Fruit fly (Drosophila melanogaster) whole organism, embryonic: ENCODE data around the gene CG18281.

ENCODE experiments used
- Adf1 ChIP-seq: fragments of 200-800 bp; sonication (Bioruptor generic); IDR thresholded peaks from 2 replicates; pipeline ENCODE4 v1.3.6; 2022; ENCODE audit warnings: missing biosample characterization, missing genetic modification characterization
- Atf3 ChIP-seq: fragments of 200-800 bp; sonication (Bioruptor generic); optimal IDR thresholded peaks from 3 replicates; lab custom pipeline; 2016; ENCODE audit warnings: missing biosample characterization, missing genetic modification characterization
- CG10147 ChIP-seq: fragments of 200-800 bp; sonication (Bioruptor generic); optimal IDR thresholded peaks from 2 replicates; lab custom pipeline; 2019; ENCODE audit warnings: missing biosample characterization, mild to moderate bottlenecking, missing genetic modification characterization, moderate library complexity
- CG10209 ChIP-seq: fragments of 200-800 bp; sonication (Bioruptor generic); optimal IDR thresholded peaks from 3 replicates; lab custom pipeline; 2017; ENCODE audit warnings: missing biosample characterization, mild to moderate bottlenecking, missing genetic modification characterization, missing genetic modification reagents
- CG10267 ChIP-seq: fragments of 200-800 bp; sonication (Bioruptor generic); optimal IDR thresholded peaks from 2 replicates; lab custom pipeline; 2018; ENCODE audit warnings: missing biosample characterization, mild to moderate bottlenecking, missing genetic modification characterization, moderate library complexity
- CG10431 ChIP-seq: fragments of 200-800 bp; sonication (Bioruptor generic); optimal IDR thresholded peaks from 3 replicates; lab custom pipeline; 2018; ENCODE audit warnings: missing biosample characterization, mild to moderate bottlenecking, missing genetic modification characterization
- CG11085 ChIP-seq: fragments of 200-800 bp; sonication (Bioruptor generic); IDR thresholded peaks from 2 replicates; pipeline ENCODE4 v1.3.6; 2022; ENCODE audit warnings: missing biosample characterization, missing genetic modification characterization
- CG11696 ChIP-seq: fragments of 200-800 bp; sonication (Bioruptor generic); IDR thresholded peaks from 2 replicates; pipeline ENCODE4 v1.3.6; 2022; ENCODE audit warnings: missing biosample characterization, missing genetic modification characterization
- CG12391 ChIP-seq: fragments of 200-800 bp; sonication (Bioruptor generic); optimal IDR thresholded peaks from 3 replicates; lab custom pipeline; 2018; ENCODE audit warnings: missing biosample characterization, mild to moderate bottlenecking, missing genetic modification characterization, moderate library complexity
- CG13296 ChIP-seq: fragments of 200-800 bp; sonication (Bioruptor generic); optimal IDR thresholded peaks from 3 replicates; lab custom pipeline; 2018; ENCODE audit warnings: missing biosample characterization, mild to moderate bottlenecking, missing genetic modification characterization
- CG15269 ChIP-seq: fragments of 200-800 bp; sonication (Bioruptor generic); optimal IDR thresholded peaks from 2 replicates; lab custom pipeline; 2018; ENCODE audit warnings: missing biosample characterization, mild to moderate bottlenecking, missing genetic modification characterization, moderate library complexity
- CG1603 ChIP-seq: fragments of 200-800 bp; sonication (Bioruptor generic); optimal IDR thresholded peaks from 2 replicates; lab custom pipeline; 2019; ENCODE audit warnings: missing biosample characterization, mild to moderate bottlenecking, missing genetic modification characterization, moderate library complexity
- CG17359 ChIP-seq: fragments of 200-800 bp; sonication (Bioruptor generic); optimal IDR thresholded peaks from 3 replicates; lab custom pipeline; 2018; ENCODE audit warnings: missing biosample characterization, mild to moderate bottlenecking, missing genetic modification characterization, moderate library complexity
- CG17829 ChIP-seq: fragments of 200-800 bp; optimal IDR thresholded peaks from 2 replicates; lab custom pipeline; 2019; ENCODE audit warnings: missing biosample characterization, mild to moderate bottlenecking, missing genetic modification characterization, moderate library complexity
- CG2120 ChIP-seq: fragments of 200-800 bp; sonication (Bioruptor generic); optimal IDR thresholded peaks from 3 replicates; lab custom pipeline; 2016; ENCODE audit warnings: missing biosample characterization, missing genetic modification characterization
- CG2678 ChIP-seq: fragments of 200-800 bp; sonication (Bioruptor generic); optimal IDR thresholded peaks from 3 replicates; lab custom pipeline; 2019; ENCODE audit warnings: missing biosample characterization, mild to moderate bottlenecking, missing genetic modification characterization, moderate library complexity
- CG2712 ChIP-seq: fragments of 200-800 bp; optimal IDR thresholded peaks from 3 replicates; lab custom pipeline; 2019; ENCODE audit warnings: missing biosample characterization, mild to moderate bottlenecking, missing genetic modification characterization, moderate library complexity
- CG32532 ChIP-seq: fragments of 200-800 bp; sonication (Bioruptor generic); IDR thresholded peaks from 2 replicates; pipeline ENCODE4 v1.3.6; 2022; ENCODE audit warnings: missing biosample characterization, missing genetic modification characterization
- CG3726 ChIP-seq: fragments of 200-800 bp; sonication (Bioruptor generic); IDR thresholded peaks from 3 replicates; pipeline ENCODE4, ENCODE4 v1.3.6; 2022; ENCODE audit warnings: missing biosample characterization, missing genetic modification characterization
- CG4424 ChIP-seq: fragments of 200-800 bp; sonication (Bioruptor generic); optimal IDR thresholded peaks from 3 replicates; lab custom pipeline; 2016; ENCODE audit warnings: missing biosample characterization, missing genetic modification characterization
- CG7786 ChIP-seq: fragments of 200-800 bp; sonication (Bioruptor generic); optimal IDR thresholded peaks from 2 replicates; lab custom pipeline; 2016; ENCODE audit warnings: missing biosample characterization, missing genetic modification characterization
- CG9437 ChIP-seq: fragments of 200-800 bp; sonication (Bioruptor generic); optimal IDR thresholded peaks from 2 replicates; lab custom pipeline; 2018; ENCODE audit warnings: missing biosample characterization, mild to moderate bottlenecking, missing genetic modification characterization
- Hand ChIP-seq: fragments of 200-800 bp; sonication (Bioruptor generic); optimal IDR thresholded peaks from 2 replicates; lab custom pipeline; 2017; ENCODE audit warnings: mild to moderate bottlenecking, missing biosample characterization, missing genetic modification reagents, missing genetic modification characterization
- Hr51 ChIP-seq, 2 experiments: fragments of 200-800 bp; sonication (Bioruptor generic); optimal IDR thresholded peaks; 2 replicates in 1 of 2; 3 replicates in 1 of 2; lab custom pipeline; 2016 to 2018; ENCODE audit warnings: missing biosample characterization in 2 of 2, missing genetic modification characterization in 2 of 2, mild to moderate bottlenecking in 1 of 2, moderate library complexity in 1 of 2
- Med ChIP-seq: fragments of 200-800 bp; sonication (Bioruptor generic); peaks from one replicate; lab custom pipeline; 2016; ENCODE audit warnings: missing biosample characterization, missing genetic modification characterization, mild to moderate bottlenecking, inconsistent platforms, moderate library complexity
- Meics ChIP-seq: fragments of 200-800 bp; sonication (Bioruptor generic); optimal IDR thresholded peaks from 2 replicates; lab custom pipeline; 2017; ENCODE audit warnings: missing biosample characterization, mild to moderate bottlenecking, missing genetic modification characterization
- Neu2 ChIP-seq: fragments of 200-800 bp; sonication (Bioruptor generic); optimal IDR thresholded peaks from 3 replicates; lab custom pipeline; 2016; ENCODE audit warnings: missing biosample characterization, missing genetic modification characterization, borderline replicate concordance
- Oli ChIP-seq: fragments of 200-800 bp; sonication (Bioruptor generic); optimal IDR thresholded peaks from 2 replicates; lab custom pipeline; 2018; ENCODE audit warnings: missing biosample characterization, mild to moderate bottlenecking, missing genetic modification characterization, moderate library complexity
- Optix ChIP-seq: fragments of 200-800 bp; sonication (Bioruptor generic); IDR thresholded peaks from 3 replicates; pipeline ENCODE4 v1.3.6; 2022; ENCODE audit warnings: missing biosample characterization, missing genetic modification characterization
- PHDP ChIP-seq: fragments of 200-800 bp; sonication (Bioruptor generic); optimal IDR thresholded peaks from 3 replicates; lab custom pipeline; 2018; ENCODE audit warnings: missing biosample characterization, mild to moderate bottlenecking, missing genetic modification characterization, moderate library complexity
- Pdp1 ChIP-seq, 2 experiments: fragments of 200-800 bp; sonication (Bioruptor generic); optimal IDR thresholded peaks; 3 replicates each; lab custom pipeline; 2016; ENCODE audit warnings: missing biosample characterization in 2 of 2, missing genetic modification characterization in 2 of 2, mild to moderate bottlenecking in 1 of 2, moderate library complexity in 1 of 2
- Ptx1 ChIP-seq: fragments of 200-800 bp; sonication (Bioruptor generic); IDR thresholded peaks from 2 replicates; pipeline ENCODE4 v1.3.6; 2022; ENCODE audit warnings: missing biosample characterization, missing genetic modification characterization
- Ssrp ChIP-seq: fragments of 200-800 bp; sonication (Bioruptor generic); optimal IDR thresholded peaks from 2 replicates; lab custom pipeline; 2018; ENCODE audit warnings: missing biosample characterization, mild to moderate bottlenecking, missing genetic modification characterization, moderate library complexity
- bcd ChIP-seq: fragments of 200-800 bp; sonication (Bioruptor generic); optimal IDR thresholded peaks from 2 replicates; lab custom pipeline; 2017; ENCODE audit warnings: missing biosample characterization, mild to moderate bottlenecking, missing genetic modification characterization
- caup ChIP-seq: fragments of 200-800 bp; sonication (Bioruptor generic); optimal IDR thresholded peaks from 3 replicates; lab custom pipeline; 2017; ENCODE audit warnings: missing biosample characterization, mild to moderate bottlenecking, missing genetic modification characterization, moderate library complexity; ENCODE audit not compliant: severe bottlenecking
- crp ChIP-seq, 2 experiments: fragments of 200-800 bp; sonication (Bioruptor generic); optimal IDR thresholded peaks; 2 replicates in 1 of 2; 3 replicates in 1 of 2; lab custom pipeline; 2017; ENCODE audit warnings: missing biosample characterization in 2 of 2, missing genetic modification characterization in 2 of 2, mild to moderate bottlenecking in 1 of 2, moderate library complexity in 1 of 2
- dmrt99B ChIP-seq: fragments of 200-800 bp; sonication (Bioruptor generic); optimal IDR thresholded peaks from 2 replicates; lab custom pipeline; 2018; ENCODE audit warnings: missing biosample characterization, mild to moderate bottlenecking, missing genetic modification characterization, moderate library complexity
- esg ChIP-seq: fragments of 200-800 bp; sonication (Bioruptor generic); conservative IDR thresholded peaks from 2 replicates; pipeline ENCODE4 v1.3.6; 2022; ENCODE audit warnings: missing biosample characterization, missing genetic modification characterization
- eve ChIP-seq, 2 experiments: fragments of >200 bp; optimal IDR thresholded peaks; 2 replicates each; lab custom pipeline; 2017; ENCODE audit warnings: missing biosample characterization in 2 of 2, missing genetic modification characterization in 2 of 2
- fu2 ChIP-seq: fragments of 200-800 bp; sonication (Bioruptor generic); optimal IDR thresholded peaks from 2 replicates; lab custom pipeline; 2016; ENCODE audit warnings: missing biosample characterization, missing genetic modification characterization
- gem ChIP-seq: fragments of 200-800 bp; sonication (Bioruptor generic); optimal IDR thresholded peaks from 2 replicates; lab custom pipeline; 2019; ENCODE audit warnings: missing biosample characterization, mild to moderate bottlenecking, missing genetic modification characterization, moderate library complexity
- grau ChIP-seq: fragments of 200-800 bp; optimal IDR thresholded peaks from 3 replicates; lab custom pipeline; 2019; ENCODE audit warnings: missing biosample characterization, mild to moderate bottlenecking, missing genetic modification characterization, moderate library complexity
- gsb-n ChIP-seq: fragments of 200-800 bp; sonication (Bioruptor generic); optimal IDR thresholded peaks from 3 replicates; lab custom pipeline; 2018; ENCODE audit warnings: missing biosample characterization, mild to moderate bottlenecking, missing genetic modification characterization
- lab ChIP-seq: fragments of 200-800 bp; sonication (Bioruptor generic); optimal IDR thresholded peaks from 3 replicates; lab custom pipeline; 2017; ENCODE audit warnings: missing biosample characterization, missing genetic modification characterization, mild to moderate bottlenecking, moderate library complexity, missing genetic modification reagents
- lilli ChIP-seq: fragments of 200-800 bp; sonication (Bioruptor generic); optimal IDR thresholded peaks from 3 replicates; lab custom pipeline; 2016; ENCODE audit warnings: missing biosample characterization, missing genetic modification characterization
- lmd ChIP-seq: fragments of 200-800 bp; sonication (Bioruptor generic); IDR thresholded peaks from 2 replicates; pipeline ENCODE4 v1.3.6; 2022; ENCODE audit warnings: missing biosample characterization, missing genetic modification characterization
- oc ChIP-seq: fragments of 200-800 bp; sonication (Bioruptor generic); optimal IDR thresholded peaks from 2 replicates; lab custom pipeline; 2018; ENCODE audit warnings: missing biosample characterization, mild to moderate bottlenecking, missing genetic modification characterization, moderate library complexity
- row ChIP-seq: fragments of 200-800 bp; sonication (Bioruptor generic); IDR thresholded peaks from 3 replicates; pipeline ENCODE4 v1.3.6; 2022; ENCODE audit warnings: missing biosample characterization, missing genetic modification characterization
- stwl ChIP-seq: fragments of 200-800 bp; sonication (Bioruptor generic); optimal IDR thresholded peaks from 3 replicates; lab custom pipeline; 2018; ENCODE audit warnings: missing biosample characterization, mild to moderate bottlenecking, missing genetic modification characterization, moderate library complexity

The CG18281 gene

dm6 chr3L:20494262-20494601 lies 5.4 kb upstream of the CG18281 start (continued):
- TF ChIP-seq CG1603 (tag; lab: Kevin White, UChicago) = no peak
- TF ChIP-seq esg = peak; percentile 23; the same call in 1 of the 2 replicates
- TF ChIP-seq CG9437 (GFP tag; lab: Kevin White, UChicago) = no peak
- TF ChIP-seq caup (GFP tag; lab: Kevin White, UChicago) = peak; percentile 22
- TF ChIP-seq CG4424 (GFP tag; lab: Kevin White, UChicago) = no peak
- peak; percentile 46 for TF ChIP-seq row (GFP tag; lab: Robert Waterston, UW)
- TF ChIP-seq CG10209 (GFP tag; lab: Kevin White, UChicago) = peak; percentile 35
- TF ChIP-seq Ptx1 (GFP tag; lab: Robert Waterston, UW) = no peak
- no peak for TF ChIP-seq crp (GFP tag; optimal IDR thresholded peaks at IDR 0.05; lab: Kevin White, UChicago)
- TF ChIP-seq CG2120 (GFP tag; lab: Kevin White, UChicago) = peak; percentile 36
- TF ChIP-seq lilli (GFP tag; lab: Kevin White, UChicago) = peak; percentile 25
- TF ChIP-seq Ssrp (tag; lab: Kevin White, UChicago) = peak; percentile 4
- TF ChIP-seq CG7786 (GFP tag; lab: Kevin White, UChicago) = peak; percentile 3
- TF ChIP-seq Pdp1 (GFP tag; optimal IDR thresholded peaks at IDR 0.05; lab: Kevin White, UChicago) = peak in 1 of 2 experiments; percentile 2
- TF ChIP-seq gem (tag; lab: Kevin White, UChicago) = peak; percentile 65
- TF ChIP-seq lab (GFP tag; lab: Kevin White, UChicago) = peak; percentile 64
- TF ChIP-seq CG11085 = peak; percentile 18; the same call in 1 of the 2 replicates
- peak; percentile 5 for TF ChIP-seq Oli (tag; lab: Kevin White, UChicago)
- TF ChIP-seq grau = peak; percentile 54
- TF ChIP-seq Hr51 (GFP tag; optimal IDR thresholded peaks at IDR 0.05; lab: Kevin White, UChicago) = peak in 1 of 2 experiments; percentile 36
- peak; percentile 12 for TF ChIP-seq stwl
- no peak for TF ChIP-seq Atf3 (GFP tag; lab: Kevin White, UChicago)
- TF ChIP-seq CG17359 (tag; lab: Kevin White, UChicago) = peak; percentile 3
- peak; percentile 48 for TF ChIP-seq Meics
- TF ChIP-seq CG12391 (tag; lab: Kevin White, UChicago) = peak; percentile 29
- peak; percentile 64 for TF ChIP-seq Med (GFP tag; lab: Kevin White, UChicago)
- peak; percentile 6 for TF ChIP-seq CG13296
- TF ChIP-seq CG2678 = peak; percentile 63
- TF ChIP-seq CG3726 (GFP tag; lab: Robert Waterston, UW) = no peak
- TF ChIP-seq eve (GFP tag; optimal IDR thresholded peaks at IDR 0.05; lab: Kevin White, UChicago) = no peak
- peak; percentile 69 for TF ChIP-seq CG10267
- TF ChIP-seq CG10431 (GFP tag; lab: Kevin White, UChicago) = no peak
- peak; percentile 30 for TF ChIP-seq gsb-n (tag; lab: Kevin White, UChicago)
- TF ChIP-seq CG17829 (tag; lab: Kevin White, UChicago) = peak; percentile 16
- peak; percentile 14; the same call in 1 of the 2 replicates for TF ChIP-seq lmd (GFP tag; lab: Robert Waterston, UW)
- TF ChIP-seq CG32532 (GFP tag; lab: Robert Waterston, UW) = no peak; the same call in 1 of the 2 replicates
- TF ChIP-seq CG11696 = peak; percentile 63; the same call in 1 of the 2 replicates
- TF ChIP-seq Optix (GFP tag; lab: Robert Waterston, UW) = no peak
- TF ChIP-seq bcd (GFP tag; lab: Kevin White, UChicago) = peak; percentile 38
- TF ChIP-seq Adf1 (GFP tag; lab: Robert Waterston, UW) = no peak
- TF ChIP-seq oc (tag; lab: Kevin White, UChicago) = no peak
- TF ChIP-seq Neu2 = no peak
- TF ChIP-seq dmrt99B (tag; lab: Kevin White, UChicago) = peak; percentile 54
- TF ChIP-seq CG10147 = peak; percentile 4
- peak; percentile 48 for TF ChIP-seq PHDP (tag; lab: Kevin White, UChicago)
- TF ChIP-seq Hand (GFP tag; lab: Kevin White, UChicago) = peak; percentile 21
- TF ChIP-seq CG2712 (tag; lab: Kevin White, UChicago) = peak; percentile 32
- peak; percentile 43 for TF ChIP-seq CG15269
- TF ChIP-seq fu2 (GFP tag; lab: Kevin White, UChicago) = no peak
